Fruit fly (Drosophila melanogaster) whole organism, pupa: ENCODE results near the gene Calx.

ENCODE experiments used
- CG10348 ChIP-seq: fragments of 200-800 bp; sonication (Bioruptor generic); IDR thresholded peaks from 2 replicates; pipeline ENCODE4 v1.3.6; 2022; ENCODE audit warnings: missing biosample characterization, missing genetic modification characterization
- CG12605 ChIP-seq: fragments of 200-800 bp; sonication (Bioruptor generic); IDR thresholded peaks from 2 replicates; pipeline ENCODE4 v1.3.6; 2022; ENCODE audit warnings: missing biosample characterization, missing genetic modification characterization
- CG13204 ChIP-seq: fragments of 200-800 bp; sonication (Bioruptor generic); optimal IDR thresholded peaks from 2 replicates; lab custom pipeline; 2018; ENCODE audit warnings: missing biosample characterization, mild to moderate bottlenecking, missing genetic modification characterization, moderate library complexity
- CG14655 ChIP-seq: fragments of 200-800 bp; sonication (Bioruptor generic); optimal IDR thresholded peaks from 3 replicates; lab custom pipeline; 2017; ENCODE audit warnings: mild to moderate bottlenecking, missing biosample characterization, missing genetic modification reagents, missing genetic modification characterization
- CG15710 ChIP-seq: fragments of 200-800 bp; sonication (Bioruptor generic); optimal IDR thresholded peaks from 2 replicates; lab custom pipeline; 2018; ENCODE audit warnings: missing biosample characterization, mild to moderate bottlenecking, missing genetic modification characterization, moderate library complexity
- CG17806 ChIP-seq: fragments of 200-800 bp; sonication (Bioruptor generic); optimal IDR thresholded peaks from 2 replicates; lab custom pipeline; 2018; ENCODE audit warnings: missing biosample characterization, mild to moderate bottlenecking, missing genetic modification characterization, moderate library complexity
- CG32121 ChIP-seq: fragments of 200-800 bp; sonication (Bioruptor generic); IDR thresholded peaks from 2 replicates; pipeline ENCODE4 v1.3.6; 2022; ENCODE audit warnings: missing biosample characterization, missing genetic modification characterization
- CG34367 ChIP-seq: fragments of 200-800 bp; sonication (Bioruptor generic); optimal IDR thresholded peaks from 2 replicates; lab custom pipeline; 2018; ENCODE audit warnings: missing biosample characterization, mild to moderate bottlenecking, missing genetic modification characterization
- CG4496 ChIP-seq: fragments of 200-800 bp; sonication (Bioruptor generic); IDR thresholded peaks from 3 replicates; pipeline ENCODE4 v1.3.6; 2022; ENCODE audit warnings: missing biosample characterization, missing genetic modification characterization
- CG8159 ChIP-seq: fragments of 200-800 bp; sonication (Bioruptor generic); optimal IDR thresholded peaks from 3 replicates; lab custom pipeline; 2018; ENCODE audit warnings: missing biosample characterization, mild to moderate bottlenecking, missing genetic modification characterization, moderate library complexity
- CG8301 ChIP-seq: fragments of 200-800 bp; sonication (Bioruptor generic); optimal IDR thresholded peaks from 2 replicates; lab custom pipeline; 2018; ENCODE audit warnings: missing biosample characterization, mild to moderate bottlenecking, missing genetic modification characterization
- CG9948 ChIP-seq: fragments of 200-800 bp; sonication (Bioruptor generic); optimal IDR thresholded peaks from 2 replicates; lab custom pipeline; 2018; ENCODE audit warnings: missing biosample characterization, mild to moderate bottlenecking, missing genetic modification characterization, moderate library complexity
- D1 ChIP-seq: fragments of 200-800 bp; sonication (Bioruptor generic); optimal IDR thresholded peaks from 2 replicates; lab custom pipeline; 2018; ENCODE audit warnings: missing biosample characterization, mild to moderate bottlenecking, missing genetic modification characterization, moderate library complexity
- EcR ChIP-seq: fragments of 200-800 bp; sonication (Bioruptor generic); optimal IDR thresholded peaks from 3 replicates; lab custom pipeline; 2019; ENCODE audit warnings: missing biosample characterization, missing genetic modification characterization, mild to moderate bottlenecking, moderate library complexity, missing genetic modification reagents
- Ets98B ChIP-seq: fragments of 200-800 bp; sonication (Bioruptor generic); IDR thresholded peaks from 2 replicates; pipeline ENCODE4 v1.3.6; 2022; ENCODE audit warnings: missing biosample characterization, missing genetic modification characterization
- Pif1A ChIP-seq: fragments of 200-800 bp; sonication (Bioruptor generic); optimal IDR thresholded peaks from 3 replicates; lab custom pipeline; 2016; ENCODE audit warnings: missing biosample characterization, missing genetic modification characterization
- Pif1B ChIP-seq: fragments of 200-800 bp; sonication (Bioruptor generic); optimal IDR thresholded peaks from 3 replicates; lab custom pipeline; 2016; ENCODE audit warnings: missing biosample characterization, missing genetic modification characterization
- Snoo ChIP-seq: fragments of 200-800 bp; sonication (Bioruptor generic); optimal IDR thresholded peaks from 3 replicates; lab custom pipeline; 2017; ENCODE audit warnings: missing biosample characterization, mild to moderate bottlenecking, missing genetic modification characterization, inconsistent platforms
- fd96Ca ChIP-seq: fragments of 200-800 bp; sonication (Bioruptor generic); IDR thresholded peaks from 3 replicates; pipeline ENCODE4 v1.3.6; 2022; ENCODE audit warnings: missing biosample characterization, missing genetic modification characterization
- gl ChIP-seq: fragments of 200-800 bp; sonication (Bioruptor generic); optimal IDR thresholded peaks from 2 replicates; lab custom pipeline; 2018; ENCODE audit warnings: missing biosample characterization, mild to moderate bottlenecking, missing genetic modification characterization
- rn ChIP-seq: fragments of 200-800 bp; sonication (Bioruptor generic); IDR thresholded peaks from 2 replicates; pipeline ENCODE4 v1.3.6; 2022; ENCODE audit warnings: missing biosample characterization, missing genetic modification characterization

Gene Calx

DNA sequence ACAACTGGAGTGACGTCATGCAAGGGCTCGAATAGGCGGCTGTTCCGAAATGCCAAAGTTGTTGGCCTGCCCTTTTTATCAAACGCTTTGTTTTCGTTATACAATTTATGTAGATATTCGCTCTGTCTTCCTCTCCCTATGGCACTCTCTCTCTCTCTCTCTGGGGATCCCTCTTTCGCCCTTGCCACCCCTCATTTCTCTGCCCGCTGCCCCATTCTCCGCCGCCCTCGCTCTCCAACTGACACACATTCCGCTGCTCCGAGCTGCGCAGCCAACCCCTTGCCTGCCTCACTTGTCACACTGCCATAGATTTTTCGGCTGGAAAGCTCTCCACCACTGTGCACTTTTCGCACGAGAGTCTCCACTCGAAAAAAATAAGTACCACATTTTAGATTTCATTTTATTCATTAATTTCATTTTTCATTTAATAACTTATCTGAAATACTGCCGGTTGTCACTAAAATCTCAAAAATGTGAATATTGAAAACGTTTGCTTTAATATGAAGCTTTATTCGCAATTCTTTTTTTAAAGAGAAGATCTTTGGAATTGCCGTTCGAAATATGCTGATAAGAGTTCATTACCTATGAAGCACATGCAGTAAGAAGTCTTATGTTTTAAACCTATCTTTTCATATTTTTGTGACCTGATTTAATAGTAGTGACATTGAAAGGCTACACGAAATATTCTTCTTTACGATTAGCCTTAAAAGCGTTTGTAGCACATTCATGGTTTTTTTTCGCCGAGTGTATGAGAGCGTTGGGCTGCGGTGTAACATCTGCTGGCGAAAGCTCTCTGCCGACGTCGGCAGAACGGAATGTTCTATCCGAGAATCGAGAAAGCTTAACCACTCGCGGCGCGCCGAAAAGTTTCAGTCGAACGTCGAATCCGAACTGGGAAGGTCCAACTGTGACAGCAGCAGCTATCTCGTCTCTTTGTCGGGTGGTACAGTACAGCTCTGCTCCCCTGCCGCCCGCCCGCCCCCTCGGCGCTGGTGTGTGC, 20.8 kb upstream of the Calx start:
- TF ChIP-seq CG14655 (GFP tag; lab: Kevin White, UChicago) (peak; percentile 84), fd96Ca (peak; percentile 49), CG32121 (GFP tag; lab: Robert Waterston, UW) (peak; percentile 67), CG8159 (peak; percentile 82), gl (tag; lab: Kevin White, UChicago) (no peak), rn (GFP tag; lab: Robert Waterston, UW) (no peak), CG15710 (tag; lab: Kevin White, UChicago) (peak; percentile 57), Snoo (tag; lab: Kevin White, UChicago) (peak; percentile 71), Ets98B (peak; percentile 17; the same call in 1 of the 2 replicates), CG8301 (tag; lab: Kevin White, UChicago) (peak; percentile 71), CG10348 (GFP tag; lab: Robert Waterston, UW) (no peak), CG9948 (tag; lab: Kevin White, UChicago) (peak; percentile 60), CG4496 (GFP tag; lab: Robert Waterston, UW) (peak; percentile 51; the same call in 1 of the 3 replicates), CG17806 (tag; lab: Kevin White, UChicago) (peak; percentile 55), EcR (GFP tag; lab: Kevin White, UChicago) (no peak), D1 (tag; lab: Kevin White, UChicago) (peak; percentile 19), CG13204 (GFP tag; lab: Kevin White, UChicago) (no peak), Pif1A (peak; percentile 59), CG12605 (GFP tag; lab: Robert Waterston, UW) (no peak), Pif1B (GFP tag; lab: Kevin White, UChicago) (peak; percentile 51), CG34367 (tag; lab: Kevin White, UChicago) (peak; percentile 25)

DNA sequence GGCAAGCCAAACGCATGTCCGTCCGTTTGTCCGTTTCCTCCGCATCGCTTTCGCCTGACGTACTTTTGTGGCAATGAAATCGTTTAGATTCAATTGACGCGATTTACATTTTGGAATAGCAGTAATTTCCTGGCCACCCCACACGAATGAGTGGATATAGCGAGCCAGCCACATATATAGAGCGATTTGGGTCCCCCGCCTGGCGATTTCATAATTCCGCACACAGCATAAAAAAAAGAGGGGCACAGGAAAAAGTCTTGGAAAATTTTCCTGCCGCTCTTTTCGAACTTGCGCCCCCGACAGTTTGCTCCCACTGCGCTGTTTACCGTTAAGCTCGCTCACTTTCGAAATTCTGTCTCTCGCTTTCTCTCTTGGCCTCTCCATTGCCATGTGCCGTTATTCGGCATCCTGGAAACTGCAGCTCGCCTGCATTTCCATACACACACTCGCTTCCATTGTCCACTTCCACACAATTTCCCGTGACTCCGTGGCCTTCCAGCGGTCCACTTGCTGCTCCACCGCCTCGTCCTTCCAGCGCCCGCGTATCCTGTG, 19.3 kb upstream of the Calx start:
- TF ChIP-seq CG9948 (tag; lab: Kevin White, UChicago) (no peak), fd96Ca (no peak), Pif1A (no peak), D1 (tag; lab: Kevin White, UChicago) (no peak), CG8159 (no peak), CG13204 (GFP tag; lab: Kevin White, UChicago) (no peak), CG32121 (GFP tag; lab: Robert Waterston, UW) (no peak), Snoo (tag; lab: Kevin White, UChicago) (no peak), CG8301 (tag; lab: Kevin White, UChicago) (no peak), EcR (GFP tag; lab: Kevin White, UChicago) (no peak)

DNA sequence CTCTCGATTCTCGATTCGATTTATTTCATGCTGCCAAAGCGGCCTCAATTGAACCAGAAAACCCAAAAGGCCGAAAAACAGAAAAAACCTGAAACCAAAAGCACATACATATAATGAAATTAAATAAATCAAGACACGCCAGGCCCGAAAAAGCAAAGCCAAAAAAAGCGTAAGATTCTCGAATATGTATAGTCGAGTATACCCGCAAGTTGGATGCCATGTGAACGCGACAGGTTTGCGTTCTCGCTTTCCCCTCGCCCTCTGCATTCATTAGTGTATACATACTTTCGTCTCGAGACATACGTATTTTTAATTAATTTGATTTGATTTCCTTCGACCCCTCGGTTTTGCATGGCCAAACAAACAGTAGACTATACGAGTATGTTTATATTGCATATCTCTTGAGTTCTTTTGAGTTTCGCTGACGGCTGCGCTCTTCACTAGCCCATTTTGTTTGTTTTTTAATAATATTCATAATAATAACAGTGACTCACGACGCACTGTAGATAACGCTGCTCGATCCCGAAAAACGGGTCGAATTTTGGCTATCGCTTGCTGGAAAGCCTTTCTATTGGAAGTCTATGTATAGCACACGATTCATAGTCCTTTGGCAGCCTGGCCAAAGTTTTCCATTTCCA, 17.0 kb upstream of the Calx start:
- TF ChIP-seq CG12605 (GFP tag; lab: Robert Waterston, UW) = no peak
- no peak for TF ChIP-seq Snoo (tag; lab: Kevin White, UChicago)
- no peak for TF ChIP-seq CG32121 (GFP tag; lab: Robert Waterston, UW)
- TF ChIP-seq gl (tag; lab: Kevin White, UChicago) = no peak
- TF ChIP-seq CG8159 = no peak
- TF ChIP-seq CG34367 (tag; lab: Kevin White, UChicago) = no peak
- no peak for TF ChIP-seq CG8301 (tag; lab: Kevin White, UChicago)
- TF ChIP-seq CG15710 (tag; lab: Kevin White, UChicago) = no peak
- TF ChIP-seq CG9948 (tag; lab: Kevin White, UChicago) = no peak
- no peak for TF ChIP-seq fd96Ca

DNA sequence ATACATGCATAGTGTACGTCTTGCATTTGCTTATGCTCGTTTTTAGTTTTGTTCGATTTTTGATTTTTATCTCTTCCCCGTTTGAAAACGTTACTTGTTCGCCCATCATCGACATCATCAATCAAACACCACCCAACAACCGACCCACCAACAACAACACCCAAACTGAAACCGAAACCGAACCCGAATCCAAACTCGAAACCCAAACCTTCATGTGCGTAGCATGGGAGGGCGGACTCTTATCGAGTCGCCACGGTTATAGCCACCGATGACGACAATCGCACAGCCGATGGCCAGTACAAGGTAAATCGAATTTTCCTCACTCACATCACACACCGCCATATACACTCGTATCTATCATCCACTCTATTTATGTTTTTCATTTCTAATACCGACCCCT, 16.0 kb upstream of the Calx start:
- no peak for TF ChIP-seq rn (GFP tag; lab: Robert Waterston, UW)
- no peak for TF ChIP-seq CG4496 (GFP tag; lab: Robert Waterston, UW)
- TF ChIP-seq Pif1B (GFP tag; lab: Kevin White, UChicago) = no peak
- TF ChIP-seq CG10348 (GFP tag; lab: Robert Waterston, UW) = no peak
- TF ChIP-seq CG13204 (GFP tag; lab: Kevin White, UChicago) = no peak
- no peak for TF ChIP-seq Ets98B
- no peak for TF ChIP-seq CG14655 (GFP tag; lab: Kevin White, UChicago)
- no peak for TF ChIP-seq EcR (GFP tag; lab: Kevin White, UChicago)
- TF ChIP-seq Pif1A = no peak
- no peak for TF ChIP-seq CG32121 (GFP tag; lab: Robert Waterston, UW)
- TF ChIP-seq CG9948 (tag; lab: Kevin White, UChicago) = no peak
- TF ChIP-seq CG17806 (tag; lab: Kevin White, UChicago) = no peak
- TF ChIP-seq CG15710 (tag; lab: Kevin White, UChicago) = no peak

DNA sequence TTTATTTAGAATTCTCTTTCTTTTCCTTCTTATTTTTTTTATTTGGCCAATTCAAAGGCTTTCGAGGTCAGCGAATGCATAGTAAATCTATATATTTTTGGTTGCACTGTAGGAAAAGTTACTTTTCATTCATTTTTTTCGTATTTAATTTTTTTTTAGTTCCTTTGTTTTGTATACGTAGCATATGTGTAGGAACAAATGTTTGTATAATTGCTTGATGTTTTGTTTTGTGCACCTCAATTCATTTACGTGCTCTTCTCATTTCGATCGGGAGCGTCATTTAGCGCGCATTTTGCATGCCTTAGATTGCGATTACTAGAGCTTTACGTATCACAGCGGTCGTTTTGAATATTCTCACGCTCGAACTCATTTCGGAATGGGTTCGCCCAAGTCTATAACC, 15.0 kb upstream of the Calx start:
- TF ChIP-seq CG13204 (GFP tag; lab: Kevin White, UChicago) (no peak), CG14655 (GFP tag; lab: Kevin White, UChicago) (no peak), Ets98B (no peak), CG17806 (tag; lab: Kevin White, UChicago) (no peak), D1 (tag; lab: Kevin White, UChicago) (no peak)
